Worm (Caenorhabditis elegans) whole organism, dauer: Measurements from ENCODE around the gene F14D2.15.

ENCODE experiments used
- unc-62 ChIP-seq: sonication (generic microtip); optimal IDR thresholded peaks from 2 replicates; lab custom pipeline; 2017; ENCODE audit warnings: missing biosample characterization, missing genetic modification reagents, missing genetic modification characterization

F14D2.15 gene

DNA sequence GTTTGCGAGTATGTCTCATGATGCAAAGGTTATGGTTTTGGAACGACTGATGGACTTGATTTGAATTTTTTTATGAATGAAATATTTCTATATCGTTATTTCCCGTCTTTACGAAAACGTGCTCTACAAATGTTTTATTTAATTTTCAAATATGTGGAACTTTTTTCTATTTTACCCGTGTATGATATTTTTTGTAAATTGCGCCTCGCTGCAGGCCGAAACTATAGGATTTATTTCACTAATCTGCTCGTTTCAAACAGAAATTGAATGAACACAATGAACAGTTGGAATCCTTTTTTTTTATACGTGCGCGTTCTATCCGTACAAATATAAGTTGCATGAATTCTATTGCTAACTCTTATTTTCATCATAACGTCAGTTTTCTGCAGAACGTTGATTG, 45.7 kb downstream of the F14D2.15 start, which contains the start of gene btb-18:
TSS of gene btb-18 (plus strand) at position 301 of the 400 bp plus-strand sequence.
- no peak for TF ChIP-seq unc-62 (GFP tag; lab: Kevin White, UChicago)

DNA sequence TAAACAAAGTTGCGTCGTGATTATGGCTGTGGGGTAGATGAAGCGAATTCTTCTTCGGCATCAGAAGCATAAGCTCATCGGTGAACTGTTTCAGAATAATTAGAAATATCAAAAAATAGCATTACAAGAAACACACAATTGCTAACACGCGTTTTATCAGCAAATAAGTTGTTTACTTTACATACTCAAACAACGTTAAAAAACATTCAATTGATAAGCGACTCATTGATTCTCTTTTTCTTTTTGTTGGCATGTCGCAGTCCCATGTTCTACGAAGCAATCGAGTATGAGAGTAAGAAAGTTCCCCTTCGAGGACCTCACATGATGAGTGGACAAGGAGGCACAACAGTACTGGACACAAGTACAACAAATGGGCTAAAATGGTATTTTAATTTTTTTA, 47.0 kb downstream of the F14D2.15 start, which contains the start of gene btb-16:
TSS of gene btb-16 (plus strand) at position 240 of the 400 bp plus-strand sequence.
- TF ChIP-seq unc-62 (GFP tag; lab: Kevin White, UChicago), result no peak

DNA sequence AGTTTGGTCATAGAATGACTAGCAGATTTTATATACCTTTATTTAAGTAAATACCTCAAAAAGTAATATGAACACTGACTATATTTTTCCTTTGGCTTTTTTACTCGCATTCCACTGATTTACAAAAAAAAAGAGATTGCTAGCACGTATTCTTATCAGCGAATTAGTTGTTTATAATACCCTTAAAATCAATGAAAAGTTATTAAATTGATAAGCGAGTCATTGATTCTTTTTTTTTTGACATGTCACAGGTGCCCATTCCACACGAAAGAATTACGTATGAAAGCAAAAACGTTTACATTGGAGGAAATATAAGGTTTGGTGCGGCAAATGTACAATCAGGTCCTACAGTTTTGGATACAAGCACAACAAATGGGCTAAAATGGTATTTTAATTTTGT, 48.4 kb downstream of the F14D2.15 start, which contains the start of gene btb-17:
TSS of gene btb-17 (plus strand) at position 213 of the 400 bp plus-strand sequence.
- no peak for TF ChIP-seq unc-62 (GFP tag; lab: Kevin White, UChicago)
